Fruit fly (Drosophila melanogaster) whole organism, embryonic: Measurements from ENCODE around the gene Dif.

Experiments used
- Abd-B ChIP-seq: fragments of 200-800 bp; sonication (Bioruptor generic); optimal IDR thresholded peaks from 2 replicates; lab custom pipeline; 2018; ENCODE audit warnings: missing biosample characterization, mild to moderate bottlenecking, missing genetic modification characterization, moderate library complexity
- BtbVII ChIP-seq: fragments of 200-800 bp; sonication (Bioruptor generic); optimal IDR thresholded peaks from 3 replicates; lab custom pipeline; 2017; ENCODE audit warnings: missing biosample characterization, mild to moderate bottlenecking, missing genetic modification characterization
- C15 ChIP-seq: fragments of 200-800 bp; sonication (Bioruptor generic); IDR thresholded peaks from 3 replicates; pipeline ENCODE4 v1.3.6; 2022; ENCODE audit warnings: missing biosample characterization, missing genetic modification characterization
- CG10209 ChIP-seq: fragments of 200-800 bp; sonication (Bioruptor generic); optimal IDR thresholded peaks from 3 replicates; lab custom pipeline; 2017; ENCODE audit warnings: missing biosample characterization, mild to moderate bottlenecking, missing genetic modification characterization, missing genetic modification reagents
- CG10462 ChIP-seq: fragments of 200-800 bp; sonication (Bioruptor generic); optimal IDR thresholded peaks from 2 replicates; lab custom pipeline; 2016; ENCODE audit warnings: missing biosample characterization, missing genetic modification characterization
- CG11504 ChIP-seq: fragments of 200-800 bp; sonication (Bioruptor generic); optimal IDR thresholded peaks from 3 replicates; lab custom pipeline; 2019; ENCODE audit warnings: missing biosample characterization, mild to moderate bottlenecking, missing genetic modification characterization, moderate library complexity
- CG12391 ChIP-seq: fragments of 200-800 bp; sonication (Bioruptor generic); optimal IDR thresholded peaks from 3 replicates; lab custom pipeline; 2018; ENCODE audit warnings: missing biosample characterization, mild to moderate bottlenecking, missing genetic modification characterization, moderate library complexity
- CG14667 ChIP-seq: fragments of 200-800 bp; sonication (Bioruptor generic); IDR thresholded peaks from 2 replicates; pipeline ENCODE4 v1.3.6; 2022; ENCODE audit warnings: missing biosample characterization, missing genetic modification characterization
- CG16779 ChIP-seq: fragments of 200-800 bp; sonication (Bioruptor generic); IDR thresholded peaks from 2 replicates; pipeline ENCODE4 v1.3.6; 2022; ENCODE audit warnings: missing biosample characterization, missing genetic modification characterization
- CG16863 ChIP-seq: fragments of 200-800 bp; sonication (Bioruptor generic); optimal IDR thresholded peaks from 3 replicates; lab custom pipeline; 2016; ENCODE audit warnings: missing biosample characterization, missing genetic modification characterization
- CG17612 ChIP-seq: fragments of 200-800 bp; sonication (Bioruptor generic); IDR thresholded peaks from 2 replicates; pipeline ENCODE4 v1.3.6; 2022; ENCODE audit warnings: missing biosample characterization, missing genetic modification characterization
- CG18011 ChIP-seq: fragments of 200-800 bp; sonication (Bioruptor generic); optimal IDR thresholded peaks from 2 replicates; lab custom pipeline; 2017; ENCODE audit warnings: missing biosample characterization, missing genetic modification characterization, mild to moderate bottlenecking, moderate library complexity, missing genotype
- CG18764 ChIP-seq: fragments of 200-800 bp; sonication (Bioruptor generic); optimal IDR thresholded peaks from 3 replicates; lab custom pipeline; 2016; ENCODE audit warnings: missing biosample characterization, missing genetic modification characterization
- CG2678 ChIP-seq: fragments of 200-800 bp; sonication (Bioruptor generic); optimal IDR thresholded peaks from 3 replicates; lab custom pipeline; 2019; ENCODE audit warnings: missing biosample characterization, mild to moderate bottlenecking, missing genetic modification characterization, moderate library complexity
- CG2875 ChIP-seq: fragments of 200-800 bp; sonication (Bioruptor generic); optimal IDR thresholded peaks from 2 replicates; lab custom pipeline; 2017; ENCODE audit warnings: missing biosample characterization, mild to moderate bottlenecking, missing genetic modification characterization, missing genetic modification reagents
- CG43689 ChIP-seq: fragments of 200-800 bp; sonication (Bioruptor generic); IDR thresholded peaks from 2 replicates; pipeline ENCODE4 v1.3.6; 2022; ENCODE audit warnings: missing biosample characterization, missing genetic modification characterization
- CG4820 ChIP-seq: fragments of 200-800 bp; sonication (Bioruptor generic); optimal IDR thresholded peaks from 3 replicates; lab custom pipeline; 2016; ENCODE audit warnings: missing biosample characterization, missing genetic modification characterization
- CG7372 ChIP-seq: fragments of 200-800 bp; sonication (Bioruptor generic); IDR thresholded peaks from 2 replicates; pipeline ENCODE4 v1.3.6; 2022; ENCODE audit warnings: missing biosample characterization, missing genetic modification characterization
- CG7556 ChIP-seq: fragments of 200-800 bp; sonication (Bioruptor generic); optimal IDR thresholded peaks from 2 replicates; lab custom pipeline; 2017; ENCODE audit warnings: missing biosample characterization, mild to moderate bottlenecking, missing genetic modification characterization
- CG9817 ChIP-seq: fragments of 200-800 bp; sonication (Bioruptor generic); optimal IDR thresholded peaks from 2 replicates; lab custom pipeline; 2018; ENCODE audit warnings: missing biosample characterization, mild to moderate bottlenecking, missing genetic modification characterization, moderate library complexity
- CHES-1-like ChIP-seq: fragments of 200-800 bp; sonication (Bioruptor generic); optimal IDR thresholded peaks from 2 replicates; lab custom pipeline; 2016; ENCODE audit warnings: missing biosample characterization, missing genetic modification characterization
- D19A ChIP-seq: fragments of 200-800 bp; optimal IDR thresholded peaks from 3 replicates; lab custom pipeline; 2019; ENCODE audit warnings: missing biosample characterization, mild to moderate bottlenecking, missing genetic modification characterization, moderate library complexity
- Dp ChIP-seq: fragments of 200-800 bp; sonication (Bioruptor generic); optimal IDR thresholded peaks from 2 replicates; lab custom pipeline; 2018; ENCODE audit warnings: missing biosample characterization, mild to moderate bottlenecking, missing genetic modification characterization, moderate library complexity
- Hr51 ChIP-seq, 2 experiments: fragments of 200-800 bp; sonication (Bioruptor generic); optimal IDR thresholded peaks; 2 replicates in 1 of 2; 3 replicates in 1 of 2; lab custom pipeline; 2016 to 2018; ENCODE audit warnings: missing biosample characterization in 2 of 2, missing genetic modification characterization in 2 of 2, mild to moderate bottlenecking in 1 of 2, moderate library complexity in 1 of 2
- Med ChIP-seq: fragments of 200-800 bp; sonication (Bioruptor generic); peaks from one replicate; lab custom pipeline; 2016; ENCODE audit warnings: missing biosample characterization, missing genetic modification characterization, mild to moderate bottlenecking, inconsistent platforms, moderate library complexity
- Nf-YA ChIP-seq: fragments of 200-800 bp; sonication (Bioruptor generic); IDR thresholded peaks from 2 replicates; pipeline ENCODE4 v1.3.6; 2022; ENCODE audit warnings: missing biosample characterization, missing genetic modification characterization
- Nf-YC ChIP-seq: fragments of 200-800 bp; optimal IDR thresholded peaks from 3 replicates; lab custom pipeline; 2019; ENCODE audit warnings: missing biosample characterization, mild to moderate bottlenecking, missing genetic modification characterization, moderate library complexity
- NfI ChIP-seq: fragments of 200-800 bp; sonication (Bioruptor generic); optimal IDR thresholded peaks from 3 replicates; lab custom pipeline; 2018; ENCODE audit warnings: missing biosample characterization, mild to moderate bottlenecking, missing genetic modification characterization, moderate library complexity
- Opbp ChIP-seq: fragments of 200-800 bp; sonication (Bioruptor generic); IDR thresholded peaks from 3 replicates; pipeline ENCODE4 v1.3.6; 2022; ENCODE audit warnings: missing biosample characterization, missing genetic modification characterization; ENCODE audit not compliant: partially characterized antibody
- Rx ChIP-seq: fragments of 200-800 bp; sonication (Bioruptor generic); IDR thresholded peaks from 2 replicates; pipeline ENCODE4 v1.3.6; 2022; ENCODE audit warnings: missing biosample characterization, missing genetic modification characterization
- Tbp ChIP-seq: fragments of >200 bp; optimal IDR thresholded peaks from 2 replicates; lab custom pipeline; 2018; ENCODE audit warnings: missing biosample characterization, missing genetic modification characterization
- ab ChIP-seq: fragments of 200-800 bp; sonication (Bioruptor generic); optimal IDR thresholded peaks from 2 replicates; lab custom pipeline; 2016; ENCODE audit warnings: missing biosample characterization, missing genetic modification characterization
- bcd ChIP-seq: fragments of 200-800 bp; sonication (Bioruptor generic); optimal IDR thresholded peaks from 2 replicates; lab custom pipeline; 2017; ENCODE audit warnings: missing biosample characterization, mild to moderate bottlenecking, missing genetic modification characterization
- br ChIP-seq: fragments of >200 bp; optimal IDR thresholded peaks from 2 replicates; lab custom pipeline; 2017
- btn ChIP-seq: fragments of 200-800 bp; sonication (Bioruptor generic); optimal IDR thresholded peaks from 2 replicates; lab custom pipeline; 2016; ENCODE audit warnings: missing biosample characterization, missing genetic modification characterization
- fd96Cb ChIP-seq: fragments of 200-800 bp; sonication (Bioruptor generic); optimal IDR thresholded peaks from 2 replicates; lab custom pipeline; 2018; ENCODE audit warnings: missing biosample characterization, mild to moderate bottlenecking, missing genetic modification characterization, moderate library complexity
- gce ChIP-seq: fragments of 200-800 bp; sonication (Bioruptor generic); IDR thresholded peaks from 3 replicates; pipeline ENCODE4 v1.3.6; 2022; ENCODE audit warnings: missing biosample characterization, missing genetic modification characterization
- grau ChIP-seq: fragments of 200-800 bp; optimal IDR thresholded peaks from 3 replicates; lab custom pipeline; 2019; ENCODE audit warnings: missing biosample characterization, mild to moderate bottlenecking, missing genetic modification characterization, moderate library complexity
- gt ChIP-seq: fragments of 200-800 bp; sonication (Bioruptor generic); IDR thresholded peaks from 2 replicates; pipeline ENCODE4 v1.3.6; 2022; ENCODE audit warnings: missing biosample characterization, missing genetic modification characterization
- ken ChIP-seq: fragments of 200-800 bp; sonication (Bioruptor generic); IDR thresholded peaks from 3 replicates; pipeline ENCODE4 v1.3.6; 2022; ENCODE audit warnings: missing biosample characterization, missing genetic modification characterization
- lov ChIP-seq, 2 experiments: fragments of 200-800 bp in 1 of 2; fragments of >200 bp in 1 of 2; sonication (Bioruptor generic) in 1 of 2; IDR thresholded peaks in 1 of 2; optimal IDR thresholded peaks in 1 of 2; 2 replicates in 1 of 2; 3 replicates in 1 of 2; pipeline versions ENCODE4 v1.3.6 to Lab custom; 2017 to 2022; ENCODE audit warnings: missing biosample characterization in 1 of 2, missing genetic modification characterization in 1 of 2
- prd ChIP-seq, 3 experiments: fragments of >200 bp in 2 of 3; fragments of 200-800 bp in 1 of 3; sonication (Bioruptor generic) in 1 of 3; optimal IDR thresholded peaks in 2 of 3; IDR thresholded peaks in 1 of 3; 2 replicates in 2 of 3; 3 replicates in 1 of 3; pipeline versions ENCODE4 v1.3.6 to Lab custom; 2017 to 2022; ENCODE audit warnings: missing biosample characterization in 1 of 3, missing genetic modification characterization in 1 of 3
- ranshi ChIP-seq: fragments of 200-800 bp; sonication (Bioruptor generic); IDR thresholded peaks from 2 replicates; pipeline ENCODE4 v1.3.6; 2022; ENCODE audit warnings: missing biosample characterization, missing genetic modification characterization
- seq ChIP-seq: fragments of 200-800 bp; sonication (Bioruptor generic); IDR thresholded peaks from 2 replicates; pipeline ENCODE4 v1.3.6; 2022; ENCODE audit warnings: missing biosample characterization, missing genetic modification characterization
- stwl ChIP-seq: fragments of 200-800 bp; sonication (Bioruptor generic); optimal IDR thresholded peaks from 3 replicates; lab custom pipeline; 2018; ENCODE audit warnings: missing biosample characterization, mild to moderate bottlenecking, missing genetic modification characterization, moderate library complexity
- sug ChIP-seq: fragments of 200-800 bp; optimal IDR thresholded peaks from 2 replicates; lab custom pipeline; 2019; ENCODE audit warnings: missing biosample characterization, mild to moderate bottlenecking, missing genetic modification characterization, moderate library complexity
- toy ChIP-seq: fragments of 200-800 bp; sonication (Bioruptor generic); IDR thresholded peaks from 2 replicates; pipeline ENCODE4 v1.3.6; 2022; ENCODE audit warnings: missing biosample characterization, missing genetic modification characterization
- unc-4 ChIP-seq: fragments of 200-800 bp; sonication (Bioruptor generic); IDR thresholded peaks from 2 replicates; pipeline ENCODE4 v1.3.6; 2022; ENCODE audit warnings: missing biosample characterization, missing genetic modification characterization; ENCODE audit not compliant: partially characterized antibody
- zf30C ChIP-seq: fragments of 200-800 bp; sonication (Bioruptor generic); optimal IDR thresholded peaks from 3 replicates; lab custom pipeline; 2018; ENCODE audit warnings: missing biosample characterization, mild to moderate bottlenecking, missing genetic modification characterization

Gene Dif

DNA sequence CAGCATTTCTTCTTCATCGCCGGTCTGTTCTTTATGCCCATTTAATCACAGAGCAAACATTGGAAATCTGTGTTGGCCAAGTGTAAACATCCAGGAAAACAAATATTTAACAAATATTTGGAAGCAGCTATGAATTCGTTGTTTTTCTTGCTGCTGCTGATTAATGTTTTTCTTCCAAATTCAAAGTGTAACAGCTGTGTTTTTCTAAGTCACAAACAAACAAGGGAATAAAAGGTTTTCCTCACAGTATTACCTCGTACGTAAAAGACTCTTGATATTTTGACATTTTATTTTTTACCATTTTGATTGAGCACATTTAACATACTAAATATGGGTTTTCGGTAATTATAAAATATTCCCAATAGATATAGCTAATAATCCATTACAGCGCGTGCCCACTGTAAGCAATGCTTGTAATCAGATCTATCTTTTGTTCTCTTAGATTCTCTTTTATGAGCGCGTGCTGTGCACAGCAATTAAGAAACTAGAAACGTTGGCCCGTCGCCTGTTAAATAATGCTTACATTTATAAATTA lies 54.1 kb downstream of the Dif start:
- peak; percentile 3 for TF ChIP-seq Dp (GFP tag; lab: Kevin White, UChicago)
- TF ChIP-seq BtbVII (GFP tag; lab: Kevin White, UChicago) = peak; percentile 99
- TF ChIP-seq CG7372 = peak; percentile 93
- peak; percentile 92 for TF ChIP-seq CG16863 (GFP tag; lab: Kevin White, UChicago)
- TF ChIP-seq ab (GFP tag; lab: Kevin White, UChicago) = peak; percentile 85
- peak; percentile 91 for TF ChIP-seq D19A (tag; lab: Kevin White, UChicago)
- peak; percentile 90 for TF ChIP-seq ken
- peak; percentile 95 for TF ChIP-seq CG10462 (GFP tag; lab: Kevin White, UChicago)
- TF ChIP-seq CG17612 (GFP tag; lab: Robert Waterston, UW) = peak; percentile 72
- TF ChIP-seq CG18764 (GFP tag; lab: Kevin White, UChicago) = peak; percentile 99
- TF ChIP-seq btn (GFP tag; lab: Kevin White, UChicago) = peak; percentile 98
- peak; percentile 83 for TF ChIP-seq Nf-YC (tag; lab: Kevin White, UChicago)
- peak; percentile 95 for TF ChIP-seq CG12391
- peak; percentile 1 for TF ChIP-seq zf30C (GFP tag; lab: Kevin White, UChicago)
- TF ChIP-seq prd (optimal IDR thresholded peaks at IDR 0.05; lab: Kevin White, UChicago) = no peak
- peak; percentile 97 for TF ChIP-seq prd (GFP tag; IDR thresholded peaks at IDR 0.05; lab: Robert Waterston, UW)
- TF ChIP-seq fd96Cb (tag; lab: Kevin White, UChicago) = peak; percentile 94
- TF ChIP-seq NfI (GFP tag; lab: Kevin White, UChicago) = peak; percentile 94
- no peak for TF ChIP-seq Opbp (GFP tag; lab: Robert Waterston, UW)
- TF ChIP-seq toy = peak; percentile 76
- peak; percentile 85 for TF ChIP-seq CG16779 (GFP tag; lab: Robert Waterston, UW)
- no peak for TF ChIP-seq lov (optimal IDR thresholded peaks at IDR 0.05; lab: Kevin White, UChicago)
- peak; percentile 96 for TF ChIP-seq lov (GFP tag; IDR thresholded peaks at IDR 0.05; lab: Robert Waterston, UW)
- TF ChIP-seq CG14667 = peak; percentile 90
- peak; percentile 80 for TF ChIP-seq Rx
- peak; percentile 88 for TF ChIP-seq ranshi (GFP tag; lab: Robert Waterston, UW)
- TF ChIP-seq Tbp (GFP tag; lab: Kevin White, UChicago) = no peak
- peak; percentile 93 for TF ChIP-seq gce (GFP tag; lab: Robert Waterston, UW)
- peak; percentile 100 for TF ChIP-seq Med
- TF ChIP-seq grau (tag; lab: Kevin White, UChicago) = peak; percentile 99
- peak; percentile 81; the same call in 1 of the 2 replicates for TF ChIP-seq gt
- TF ChIP-seq seq (GFP tag; lab: Robert Waterston, UW) = peak; percentile 93
- TF ChIP-seq CG7556 (GFP tag; lab: Kevin White, UChicago) = peak; percentile 91
- peak; percentile 92 for TF ChIP-seq CHES-1-like (GFP tag; lab: Kevin White, UChicago)
- TF ChIP-seq CG2678 (tag; lab: Kevin White, UChicago) = peak; percentile 98
- peak; percentile 93 for TF ChIP-seq CG11504
- TF ChIP-seq Nf-YA (GFP tag; lab: Robert Waterston, UW) = peak; percentile 82; the same call in 1 of the 2 replicates
- TF ChIP-seq CG4820 = peak; percentile 94
- peak; percentile 93 to 96 for TF ChIP-seq Hr51 (GFP tag; optimal IDR thresholded peaks at IDR 0.05; lab: Kevin White, UChicago)
- no peak for TF ChIP-seq unc-4 (GFP tag; lab: Robert Waterston, UW)
- peak; percentile 91 for TF ChIP-seq CG43689 (GFP tag; lab: Robert Waterston, UW)
- TF ChIP-seq CG10209 (GFP tag; lab: Kevin White, UChicago) = peak; percentile 93
- TF ChIP-seq Abd-B = peak; percentile 93
- TF ChIP-seq CG2875 (GFP tag; lab: Kevin White, UChicago) = peak; percentile 98
- TF ChIP-seq CG9817 (tag; lab: Kevin White, UChicago) = peak; percentile 96
- peak; percentile 82 for TF ChIP-seq CG18011 (GFP tag; lab: Kevin White, UChicago)
- TF ChIP-seq br (lab: Kevin White, UChicago) = no peak
- peak; percentile 69; the same call in 1 of the 3 replicates for TF ChIP-seq C15
- TF ChIP-seq stwl = peak; percentile 93
- TF ChIP-seq sug (tag; lab: Kevin White, UChicago) = peak; percentile 88
- TF ChIP-seq bcd (GFP tag; lab: Kevin White, UChicago) = peak; percentile 96
